Fruit fly (Drosophila melanogaster) Kc167 (cell line): ENCODE data around the gene Lsp1alpha.

ENCODE experiments used
- h ChIP-seq: fragments of >200 bp; optimal IDR thresholded peaks from 3 replicates; lab custom pipeline; 2018; ENCODE audit warnings: missing external identifiers
- psq ChIP-seq: fragments of >200 bp; optimal IDR thresholded peaks from 2 replicates; lab custom pipeline; 2017; ENCODE audit warnings: missing external identifiers

dm6 chrX:12472244-12472736 is 17.8 kb upstream of the Lsp1alpha start:
- TF ChIP-seq psq (lab: Kevin White, UChicago) (no peak), h (lab: Kevin White, UChicago) (no peak)
